Worm (Caenorhabditis elegans) whole organism, L2 larva: Measurements from ENCODE around the gene F13E9.13.

Experiments used
- F13H6.1 ChIP-seq: sonication (generic microtip); optimal IDR thresholded peaks from 2 replicates; lab custom pipeline; 2016; ENCODE audit warnings: missing genetic modification characterization, missing compliant biosample characterization
- ama-1 ChIP-seq: fragments of 150-350 bp; optimal IDR thresholded peaks from 2 replicates; lab custom pipeline; 2018; ENCODE audit warnings: inconsistent platforms
- blmp-1 ChIP-seq: sonication (generic microtip); optimal IDR thresholded peaks from 2 replicates; lab custom pipeline; 2017; ENCODE audit warnings: missing genetic modification characterization, mild to moderate bottlenecking, missing compliant biosample characterization, antibody characterized with exemption, moderate library complexity; ENCODE audit not compliant: insufficient read depth
- ceh-82 ChIP-seq: fragments of 150-350 bp; optimal IDR thresholded peaks from 2 replicates; lab custom pipeline; 2014; ENCODE audit warnings: missing biosample characterization, missing genetic modification characterization
- egl-27 ChIP-seq: sonication (generic microtip); optimal IDR thresholded peaks from 3 replicates; lab custom pipeline; 2017; ENCODE audit warnings: missing biosample characterization, missing genetic modification reagents, missing genetic modification characterization
- mdl-1 ChIP-seq, 2 experiments: fragments of 150-350 bp in 1 of 2; sonication (generic microtip) in 1 of 2; optimal IDR thresholded peaks; 2 replicates each; lab custom pipeline; 2017; ENCODE audit warnings: missing biosample characterization in 2 of 2, missing genetic modification characterization in 2 of 2
- nhr-12 ChIP-seq: fragments of 150-350 bp; optimal IDR thresholded peaks from 2 replicates; lab custom pipeline; 2014; ENCODE audit warnings: missing biosample characterization, missing genetic modification characterization
- nhr-77 ChIP-seq: fragments of 150-350 bp; optimal IDR thresholded peaks from 2 replicates; lab custom pipeline; 2014; ENCODE audit warnings: missing biosample characterization, missing genetic modification characterization
- skn-1 ChIP-seq: sonication (generic microtip); optimal IDR thresholded peaks from 2 replicates; lab custom pipeline; 2017; ENCODE audit warnings: missing biosample characterization, missing genetic modification characterization
- snpc-4 ChIP-seq: fragments of 150-350 bp; optimal IDR thresholded peaks from 2 replicates; lab custom pipeline; 2014; ENCODE audit warnings: missing biosample characterization, missing genetic modification characterization
- unc-55 ChIP-seq: fragments of 150-350 bp; sonication (generic microtip); optimal IDR thresholded peaks from 3 replicates; lab custom pipeline; 2014; ENCODE audit warnings: missing biosample characterization, missing genetic modification reagents, missing genetic modification characterization
- zag-1 ChIP-seq: fragments of 150-350 bp; optimal IDR thresholded peaks from 2 replicates; lab custom pipeline; 2014; ENCODE audit warnings: missing biosample characterization, missing genetic modification characterization

DNA sequence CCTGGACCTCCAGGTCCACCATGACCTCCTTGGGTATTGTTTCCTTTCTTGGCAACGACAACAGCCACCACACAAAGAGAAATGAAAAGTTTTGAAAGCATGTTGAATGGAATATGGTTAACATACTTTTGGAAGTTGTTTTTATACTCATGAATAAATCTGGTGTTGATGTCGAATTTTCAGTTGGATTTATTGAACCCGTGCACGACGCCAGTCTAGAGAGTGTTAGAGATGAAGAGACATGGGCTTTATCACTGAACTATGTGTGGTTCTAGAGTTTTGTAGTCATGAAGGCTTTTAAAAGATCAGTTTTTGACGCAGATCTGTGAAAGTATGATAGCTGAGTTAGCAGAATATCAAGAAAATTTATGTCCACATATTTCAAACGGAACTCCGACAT, 12.9 kb downstream of the F13E9.13 start, which contains the start of gene srlf-14:
- TF ChIP-seq unc-55 (GFP tag; lab: Kevin White, UChicago) (no peak), mdl-1 (tag; optimal IDR thresholded peaks at IDR 0.05; lab: Kevin White, UChicago) (no peak), skn-1 (tag; lab: Kevin White, UChicago) (no peak), nhr-12 (no peak), snpc-4 (tag; lab: Kevin White, UChicago) (no peak), ceh-82 (tag; lab: Kevin White, UChicago) (no peak), F13H6.1 (tag; lab: Kevin White, UChicago) (no peak), egl-27 (tag; lab: Kevin White, UChicago) (no peak), nhr-77 (tag; lab: Kevin White, UChicago) (no peak), zag-1 (tag; lab: Kevin White, UChicago) (no peak), blmp-1 (tag; lab: Kevin White, UChicago) (no peak), ama-1 (lab: Kevin White, UChicago) (no peak)
